Worm (Caenorhabditis elegans): Measurements from ENCODE around the gene srh-79.

DNA sequence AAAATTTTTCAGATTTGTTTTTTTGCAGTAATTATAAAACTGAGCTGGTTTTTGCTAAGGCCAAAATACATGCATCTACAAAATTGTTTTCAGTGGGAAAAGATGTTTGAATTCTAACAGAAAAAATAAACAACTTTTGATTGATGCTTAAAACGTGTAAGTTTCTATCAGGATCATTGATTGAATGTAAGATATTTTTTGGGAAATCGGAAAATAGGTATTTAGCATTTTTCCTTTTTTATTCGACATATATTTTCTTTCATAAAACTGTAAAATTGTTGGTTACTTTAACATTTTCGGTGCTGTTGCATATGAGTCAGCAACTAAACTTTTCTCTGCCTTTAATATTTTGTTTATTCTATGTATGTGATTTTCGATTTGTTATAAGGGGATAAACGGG, 26.9 kb downstream of the srh-79 start, which contains the start of gene C54F6.20:
- TF ChIP-seq ref-1 (GFP tag; conservative IDR thresholded peaks at IDR 0.05) (no peak), flt-1 (GFP tag; IDR thresholded peaks at IDR 0.05) (no peak), ztf-23 (GFP tag; IDR thresholded peaks at IDR 0.05) (no peak), T22C8.4 (GFP tag; IDR thresholded peaks at IDR 0.05) (no peak), med-1 (GFP tag; optimal IDR thresholded peaks at IDR 0.05; ENCODE audit: insufficient read depth) (no peak), ztf-29 (GFP tag; IDR thresholded peaks at IDR 0.05) (no peak), cog-1 (tag; optimal IDR thresholded peaks at IDR 0.05) (no peak)
